2 fruit fly cellular contexts compared by ENCODE assay signal in genomic region chr3L:13377657-13378056, dm6.
A peak's percentile ranks its signal among the peaks of the same experiment; 100 is the strongest.
TF ChIP-seq lines count a peak whose summit lies in the region.

Gene CG14111 (plus strand): TSS chr3L:13377957.

- no peak for TF ChIP-seq CTCF in whole organism, embryonic (GFP tag; optimal IDR thresholded peaks at IDR 0.05; lab: Kevin White, UChicago)

TF ChIP-seq in whole organism, embryonic, 481 proteins besides CTCF, POLR2A, EP300 and RAD21:
- TF ChIP-seq CG1647 (GFP tag; optimal IDR thresholded peaks at IDR 0.05; lab: Kevin White, UChicago) (no peak), CG6254 (GFP tag; optimal IDR thresholded peaks at IDR 0.05; lab: Kevin White, UChicago) (no peak), Ets65A (GFP tag; lab: Kevin White, UChicago) (peak; percentile 0)

TF ChIP-seq in whole organism, prepupa, 60 proteins besides CTCF, POLR2A, EP300 and RAD21:
- no peak for TF ChIP-seq vri (GFP tag; optimal IDR thresholded peaks at IDR 0.05; lab: Kevin White, UChicago)
- no peak for TF ChIP-seq CG6808 (GFP tag; optimal IDR thresholded peaks at IDR 0.05; lab: Kevin White, UChicago)
- peak; percentile 1 for TF ChIP-seq svp (GFP tag; lab: Kevin White, UChicago)
